Worm (Caenorhabditis elegans) whole organism, L4/young adult: ENCODE data around the gene T26C5.4.

Source experiments
- W03F9.2 ChIP-seq: fragments of 150-350 bp; optimal IDR thresholded peaks from 2 replicates; lab custom pipeline; 2014; ENCODE audit warnings: missing biosample characterization, missing genetic modification characterization
- him-1 ChIP-seq: sonication (generic microtip); optimal IDR thresholded peaks from 2 replicates; lab custom pipeline; 2016; ENCODE audit warnings: missing genotype, missing genetic modification reagents, missing genetic modification characterization, missing compliant biosample characterization

DNA sequence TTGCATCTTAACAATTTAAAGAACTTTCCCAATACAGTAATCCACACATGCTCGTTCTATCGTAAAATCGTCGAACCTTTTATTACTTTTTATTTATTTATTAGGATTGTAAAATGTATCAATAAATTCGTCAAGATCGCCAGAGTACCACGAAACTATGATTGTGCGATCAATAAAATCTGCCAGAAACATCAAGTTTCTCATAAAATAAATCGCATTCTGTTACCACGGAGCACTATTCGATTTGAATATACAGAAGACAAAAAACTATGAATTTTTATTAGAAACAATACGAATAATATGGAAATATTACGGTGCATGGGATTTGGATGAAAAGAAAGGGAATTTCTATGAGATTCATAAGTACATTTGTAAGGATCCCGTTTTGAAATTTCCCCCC, 16.4 kb upstream of the T26C5.4 start, which contains the start of gene C01G6.2:
- TF ChIP-seq W03F9.2 (tag; lab: Kevin White, UChicago), result no peak
- TF ChIP-seq him-1 (tag; lab: Kevin White, UChicago), result no peak
